Worm (Caenorhabditis elegans) whole organism, young adult: Measurements from ENCODE around the gene srh-21.

Experiments used
- B0019.2 ChIP-seq: fragments of 200-800 bp; sonication (Bioruptor generic); conservative IDR thresholded peaks from 2 replicates; pipeline ENCODE4 v1.3.6; 2022; ENCODE audit warnings: missing genetic modification reagents, missing genetic modification characterization, missing compliant biosample characterization
- B0261.1 ChIP-seq: sonication (generic microtip); optimal IDR thresholded peaks from 2 replicates; lab custom pipeline; 2016; ENCODE audit warnings: mild to moderate bottlenecking, missing genetic modification characterization, moderate library complexity, missing compliant biosample characterization
- B0336.3 ChIP-seq: fragments of 200-800 bp; sonication (Bioruptor generic); IDR thresholded peaks from 2 replicates; pipeline ENCODE4 v1.3.6; 2022; ENCODE audit warnings: missing genetic modification characterization, missing compliant biosample characterization
- C17E4.6 ChIP-seq: fragments of 200-800 bp; sonication (Bioruptor generic); IDR thresholded peaks from 2 replicates; pipeline ENCODE4 v1.3.6; 2022; ENCODE audit warnings: missing genetic modification reagents, missing genetic modification characterization, missing compliant biosample characterization
- D2030.7 ChIP-seq: fragments of 200-800 bp; sonication (Bioruptor generic); IDR thresholded peaks from 2 replicates; pipeline ENCODE4 v1.3.6; 2022; ENCODE audit warnings: missing genetic modification reagents, missing genetic modification characterization, missing compliant biosample characterization
- F10E7.11 ChIP-seq: sonication (generic microtip); optimal IDR thresholded peaks from 2 replicates; lab custom pipeline; 2017; ENCODE audit warnings: mild to moderate bottlenecking, missing genetic modification characterization, moderate library complexity, missing compliant biosample characterization
- F39B2.1 ChIP-seq: fragments of 200-800 bp; sonication (Bioruptor generic); IDR thresholded peaks from 2 replicates; pipeline ENCODE4 v1.3.6; 2022; ENCODE audit warnings: missing genetic modification reagents, missing genetic modification characterization, missing compliant biosample characterization
- F55B11.4 ChIP-seq: sonication (generic microtip); optimal IDR thresholded peaks from 2 replicates; lab custom pipeline; 2016; ENCODE audit warnings: missing compliant biosample characterization, missing genetic modification characterization, borderline replicate concordance; ENCODE audit not compliant: insufficient read depth
- F57A8.1 ChIP-seq: fragments of 200-800 bp; sonication (Bioruptor generic); optimal IDR thresholded peaks from 2 replicates; lab custom pipeline; 2018; ENCODE audit warnings: mild to moderate bottlenecking, missing genetic modification characterization, moderate library complexity, missing compliant biosample characterization
- K11D2.4 ChIP-seq: fragments of 200-800 bp; sonication (Bioruptor generic); IDR thresholded peaks from 2 replicates; pipeline ENCODE4 v1.3.6; 2022; ENCODE audit warnings: missing genetic modification reagents, missing genetic modification characterization, missing compliant biosample characterization
- T26A5.8 ChIP-seq: sonication (generic microtip); optimal IDR thresholded peaks from 2 replicates; lab custom pipeline; 2016; ENCODE audit warnings: missing genetic modification characterization, missing compliant biosample characterization
- Y53F4B.3 ChIP-seq: fragments of 200-800 bp; sonication (Bioruptor generic); IDR thresholded peaks from 2 replicates; pipeline ENCODE4 v1.3.6; 2022; ENCODE audit warnings: missing genetic modification reagents, missing genetic modification characterization, missing compliant biosample characterization
- Y79H2A.3 ChIP-seq: fragments of 200-800 bp; sonication (Bioruptor generic); conservative IDR thresholded peaks from 2 replicates; pipeline ENCODE4 v1.3.6; 2022; ENCODE audit warnings: missing genetic modification reagents, missing genetic modification characterization, missing compliant biosample characterization
- athp-1 ChIP-seq: sonication (generic microtip); optimal IDR thresholded peaks from 2 replicates; lab custom pipeline; 2017; ENCODE audit warnings: mild to moderate bottlenecking, missing genetic modification characterization, missing compliant biosample characterization
- ceh-100 ChIP-seq: fragments of 200-800 bp; sonication (Bioruptor generic); IDR thresholded peaks from 2 replicates; pipeline ENCODE4 v1.3.6; 2022; ENCODE audit warnings: missing genetic modification reagents, missing genetic modification characterization, missing compliant biosample characterization
- ceh-79 ChIP-seq: sonication (generic microtip); optimal IDR thresholded peaks from 2 replicates; lab custom pipeline; 2017; ENCODE audit warnings: mild to moderate bottlenecking, missing genetic modification characterization, missing compliant biosample characterization
- ceh-91 ChIP-seq: fragments of 200-800 bp; sonication (Bioruptor generic); IDR thresholded peaks from 2 replicates; pipeline ENCODE4 v1.3.6; 2022; ENCODE audit warnings: missing genetic modification reagents, missing genetic modification characterization, missing compliant biosample characterization
- chd-7 ChIP-seq: sonication (generic microtip); optimal IDR thresholded peaks from 2 replicates; lab custom pipeline; 2016; ENCODE audit warnings: mild to moderate bottlenecking, missing genetic modification characterization, moderate library complexity, missing compliant biosample characterization
- dox-1 ChIP-seq: fragments of 200-800 bp; sonication (Bioruptor generic); IDR thresholded peaks from 2 replicates; pipeline ENCODE4 v1.3.6; 2022; ENCODE audit warnings: missing genetic modification reagents, missing genetic modification characterization, missing compliant biosample characterization
- egl-18 ChIP-seq: fragments of 200-800 bp; sonication (Bioruptor generic); IDR thresholded peaks from 2 replicates; pipeline ENCODE4 v1.3.6; 2022; ENCODE audit warnings: missing genetic modification reagents, missing genetic modification characterization, missing compliant biosample characterization
- egl-44 ChIP-seq: fragments of 200-800 bp; sonication (Bioruptor generic); IDR thresholded peaks from 2 replicates; pipeline ENCODE4 v1.3.6; 2022; ENCODE audit warnings: missing genetic modification reagents, missing genetic modification characterization, missing compliant biosample characterization
- fkh-3 ChIP-seq: sonication (generic microtip); optimal IDR thresholded peaks from 2 replicates; lab custom pipeline; 2016; ENCODE audit warnings: mild to moderate bottlenecking, missing genetic modification characterization, missing compliant biosample characterization
- him-1 ChIP-seq: sonication (generic microtip); optimal IDR thresholded peaks from 2 replicates; lab custom pipeline; 2016; ENCODE audit warnings: missing genotype, missing genetic modification reagents, missing genetic modification characterization, missing compliant biosample characterization
- hlh-26 ChIP-seq: fragments of 200-800 bp; sonication (Bioruptor generic); conservative IDR thresholded peaks from 2 replicates; pipeline ENCODE4 v1.3.6; 2022; ENCODE audit warnings: missing genetic modification reagents, missing genetic modification characterization, missing compliant biosample characterization
- hmg-1.2 ChIP-seq: fragments of 200-800 bp; sonication (Bioruptor generic); IDR thresholded peaks from 2 replicates; pipeline ENCODE4 v1.3.6; 2022; ENCODE audit warnings: missing genetic modification reagents, missing genetic modification characterization, missing compliant biosample characterization
- hrde-1 ChIP-seq: sonication (generic microtip); optimal IDR thresholded peaks from 2 replicates; lab custom pipeline; 2016; ENCODE audit warnings: missing genetic modification characterization, mild to moderate bottlenecking, missing compliant biosample characterization, moderate library complexity, missing genotype, missing genetic modification reagents, borderline replicate concordance
- hsf-1 ChIP-seq: fragments of 200-800 bp; sonication (Bioruptor generic); IDR thresholded peaks from 2 replicates; pipeline ENCODE4 v1.3.6; 2022; ENCODE audit warnings: missing genetic modification reagents, missing genetic modification characterization, missing compliant biosample characterization
- let-526 ChIP-seq: fragments of 200-800 bp; sonication (Bioruptor generic); IDR thresholded peaks from 2 replicates; pipeline ENCODE4 v1.3.6; 2022; ENCODE audit warnings: missing genetic modification reagents, missing genetic modification characterization, missing compliant biosample characterization
- lin-35 ChIP-seq, 3 experiments: fragments of 150-350 bp in 2 of 3; sonication (generic microtip) in 1 of 3; optimal IDR thresholded peaks; 2 replicates each; lab custom pipeline; 2014 to 2018; ENCODE audit warnings: missing biosample characterization in 3 of 3, missing genetic modification characterization in 3 of 3, missing genetic modification reagents in 3 of 3
- lin-54 ChIP-seq: fragments of 200-800 bp; sonication (Bioruptor generic); optimal IDR thresholded peaks from 2 replicates; lab custom pipeline; 2018; ENCODE audit warnings: mild to moderate bottlenecking, missing genetic modification characterization, missing compliant biosample characterization
- lsl-1 ChIP-seq: fragments of 200-800 bp; sonication (Bioruptor generic); optimal IDR thresholded peaks from 2 replicates; lab custom pipeline; 2018; ENCODE audit warnings: mild to moderate bottlenecking, missing genetic modification characterization, moderate library complexity, missing compliant biosample characterization
- mxl-1 ChIP-seq: sonication (generic microtip); optimal IDR thresholded peaks from 2 replicates; lab custom pipeline; 2016; ENCODE audit warnings: missing genetic modification characterization, missing compliant biosample characterization
- nfyb-1 ChIP-seq: fragments of 200-800 bp; sonication (Bioruptor generic); IDR thresholded peaks from 2 replicates; pipeline ENCODE4 v1.3.6; 2022; ENCODE audit warnings: missing genetic modification reagents, missing genetic modification characterization, missing compliant biosample characterization
- nhr-27 ChIP-seq: fragments of 200-800 bp; sonication (Bioruptor generic); optimal IDR thresholded peaks from 2 replicates; lab custom pipeline; 2018; ENCODE audit warnings: mild to moderate bottlenecking, missing genetic modification characterization, moderate library complexity, missing compliant biosample characterization
- nhr-80 ChIP-seq: sonication (generic microtip); optimal IDR thresholded peaks from 2 replicates; lab custom pipeline; 2016; ENCODE audit warnings: missing genetic modification characterization, missing compliant biosample characterization
- pha-4 ChIP-seq: fragments of 150-350 bp; sonication (generic microtip); optimal IDR thresholded peaks from 2 replicates; lab custom pipeline; 2014; ENCODE audit warnings: missing biosample characterization, missing genetic modification reagents, missing genetic modification characterization
- sdz-38 ChIP-seq: sonication (generic microtip); optimal IDR thresholded peaks from 2 replicates; lab custom pipeline; 2016; ENCODE audit warnings: missing genotype, missing genetic modification characterization, missing compliant biosample characterization
- snpc-1.3 ChIP-seq: sonication (generic microtip); optimal IDR thresholded peaks from 2 replicates; lab custom pipeline; 2017; ENCODE audit warnings: missing genetic modification characterization, mild to moderate bottlenecking, missing compliant biosample characterization, antibody characterized with exemption, moderate library complexity, missing genotype, missing genetic modification reagents; ENCODE audit not compliant: insufficient read depth
- somi-1 ChIP-seq: fragments of 200-800 bp; sonication (Bioruptor generic); optimal IDR thresholded peaks from 2 replicates; lab custom pipeline; 2018; ENCODE audit warnings: mild to moderate bottlenecking, missing genetic modification characterization, missing compliant biosample characterization
- tbp1 ChIP-seq: fragments of 200-800 bp; sonication (Bioruptor generic); optimal IDR thresholded peaks from 2 replicates; lab custom pipeline; 2018; ENCODE audit warnings: mild to moderate bottlenecking, missing genetic modification characterization, missing compliant biosample characterization
- tlf-1 ChIP-seq: fragments of 200-800 bp; sonication (Bioruptor generic); optimal IDR thresholded peaks from 2 replicates; lab custom pipeline; 2018; ENCODE audit warnings: mild to moderate bottlenecking, missing genetic modification characterization, missing compliant biosample characterization
- unc-62 ChIP-seq: fragments of 150-350 bp; optimal IDR thresholded peaks from 2 replicates; lab custom pipeline; 2014; ENCODE audit warnings: missing biosample characterization, missing genetic modification reagents, missing genetic modification characterization
- xnd-1 ChIP-seq: sonication (generic microtip); optimal IDR thresholded peaks from 2 replicates; lab custom pipeline; 2016; ENCODE audit warnings: missing genotype, missing genetic modification reagents, missing genetic modification characterization, missing compliant biosample characterization
- ztf-18 ChIP-seq: sonication (generic microtip); optimal IDR thresholded peaks from 2 replicates; lab custom pipeline; 2016; ENCODE audit warnings: missing genotype, mild to moderate bottlenecking, missing genetic modification characterization, missing compliant biosample characterization
- ztf-25 ChIP-seq: fragments of 200-800 bp; sonication (Bioruptor generic); IDR thresholded peaks from 2 replicates; pipeline ENCODE4 v1.3.6; 2022; ENCODE audit warnings: missing genetic modification reagents, missing genetic modification characterization, missing compliant biosample characterization
- ztf-28 ChIP-seq: fragments of 200-800 bp; sonication (Bioruptor generic); IDR thresholded peaks from 2 replicates; pipeline ENCODE4 v1.3.6; 2022; ENCODE audit warnings: missing genetic modification reagents, missing genetic modification characterization, missing compliant biosample characterization
- ztf-3 ChIP-seq: fragments of 200-800 bp; sonication (Bioruptor generic); optimal IDR thresholded peaks from 2 replicates; lab custom pipeline; 2018; ENCODE audit warnings: mild to moderate bottlenecking, missing genetic modification characterization, missing compliant biosample characterization
- ztf-6 ChIP-seq: fragments of 200-800 bp; sonication (Bioruptor generic); IDR thresholded peaks from 2 replicates; pipeline ENCODE4 v1.3.6; 2022; ENCODE audit warnings: missing genetic modification reagents, missing genetic modification characterization, missing compliant biosample characterization

srh-21 gene

DNA sequence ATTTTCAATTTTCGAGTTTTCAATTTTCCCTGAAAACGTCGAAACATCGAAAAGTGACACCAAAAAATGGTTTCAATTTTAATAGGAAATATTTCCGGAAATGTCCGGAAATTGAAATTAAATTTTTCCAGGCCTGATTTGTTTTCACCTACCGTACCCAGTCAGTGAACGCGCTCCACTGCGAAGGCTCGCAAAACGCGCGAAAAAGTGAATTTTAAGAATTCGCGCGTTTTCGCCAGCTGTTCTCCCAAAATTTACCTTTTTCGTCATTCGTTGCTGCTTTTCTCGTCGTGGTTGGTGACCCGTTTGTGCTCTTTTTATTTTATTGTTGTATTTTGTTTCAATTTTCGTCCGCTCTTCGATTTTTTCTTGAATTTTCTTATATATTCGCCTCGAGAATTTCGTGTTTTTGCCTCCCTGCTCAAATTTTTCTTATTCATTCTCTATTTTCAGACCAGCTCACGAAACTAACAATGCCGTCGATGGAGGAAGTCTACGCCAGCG, 36.4 kb upstream of the srh-21 start, which contains the start of gene T19H12.2:
T19H12.2 (plus strand) TSS at position 454 of the 504 bp plus-strand sequence.
- TF ChIP-seq hrde-1 (peak; percentile 41), xnd-1 (tag; lab: Kevin White, UChicago) (peak; percentile 99), fkh-3 (tag; lab: Kevin White, UChicago) (no peak), ztf-3 (GFP tag; lab: Kevin White, UChicago) (no peak), hlh-26 (GFP tag; lab: Robert Waterston, UW) (no peak), T26A5.8 (tag; lab: Kevin White, UChicago) (no peak), ztf-25 (0 out of 2 replicates have a peak, but pooled peaks have one; percentile 69), F39B2.1 (GFP tag; lab: Robert Waterston, UW) (0 out of 2 replicates have a peak, but pooled peaks have one; percentile 54), tbp1 (peak; percentile 66), lin-35 (GFP tag; optimal IDR thresholded peaks at IDR 0.05; lab: Kevin White, UChicago) (peak in 2 of 3 experiments; percentile 58 to 93), snpc-1.3 (tag; lab: Kevin White, UChicago) (peak; percentile 86), B0336.3 (GFP tag; lab: Robert Waterston, UW) (peak; percentile 63; the same call in 1 of the 2 replicates), Y53F4B.3 (GFP tag; lab: Robert Waterston, UW) (no peak), ztf-6 (no peak), nhr-27 (no peak), somi-1 (GFP tag; lab: Kevin White, UChicago) (no peak), let-526 (no peak), pha-4 (tag; lab: Kevin White, UChicago) (no peak), mxl-1 (tag; lab: Kevin White, UChicago) (no peak), him-1 (tag; lab: Kevin White, UChicago) (peak; percentile 80), ceh-100 (GFP tag; lab: Robert Waterston, UW) (peak; percentile 38; the same call in 1 of the 2 replicates), nfyb-1 (GFP tag; lab: Robert Waterston, UW) (peak; percentile 59; the same call in 1 of the 2 replicates), ztf-28 (GFP tag; lab: Robert Waterston, UW) (peak; percentile 94), egl-18 (no peak), Y79H2A.3 (GFP tag; lab: Robert Waterston, UW) (peak; percentile 86; the same call in 1 of the 2 replicates), C17E4.6 (peak; percentile 91), sdz-38 (no peak), B0261.1 (tag; lab: Kevin White, UChicago) (no peak), lsl-1 (peak; percentile 99), lin-54 (peak; percentile 88), F57A8.1 (no peak), tlf-1 (GFP tag; lab: Kevin White, UChicago) (peak; percentile 92), B0019.2 (GFP tag; lab: Robert Waterston, UW) (peak; percentile 93), ceh-91 (GFP tag; lab: Robert Waterston, UW) (peak; percentile 99), D2030.7 (GFP tag; lab: Robert Waterston, UW) (peak; percentile 98), dox-1 (GFP tag; lab: Robert Waterston, UW) (peak; percentile 95), egl-44 (GFP tag; lab: Robert Waterston, UW) (no peak), F55B11.4 (no peak), K11D2.4 (GFP tag; lab: Robert Waterston, UW) (no peak), hmg-1.2 (peak; percentile 74), hsf-1 (GFP tag; lab: Robert Waterston, UW) (peak; percentile 89), F10E7.11 (tag; lab: Kevin White, UChicago) (no peak), ztf-18 (tag; lab: Kevin White, UChicago) (peak; percentile 29), athp-1 (tag; lab: Kevin White, UChicago) (peak; percentile 51), unc-62 (no peak), chd-7 (tag; lab: Kevin White, UChicago) (no peak), ceh-79 (tag; lab: Kevin White, UChicago) (no peak), nhr-80 (tag; lab: Kevin White, UChicago) (no peak)
